Worm (Caenorhabditis elegans) whole organism, L1 larva: Measurements from ENCODE around the gene mam-3.

ENCODE experiments used
- C04F5.9 ChIP-seq: sonication (generic microtip); optimal IDR thresholded peaks from 2 replicates; lab custom pipeline; 2016; ENCODE audit warnings: missing genetic modification characterization, missing compliant biosample characterization
- C34B4.2 ChIP-seq: sonication (generic microtip); optimal IDR thresholded peaks from 2 replicates; lab custom pipeline; 2017; ENCODE audit warnings: mild to moderate bottlenecking, missing genetic modification characterization, missing compliant biosample characterization
- Y116A8C.19 ChIP-seq: sonication (generic microtip); optimal IDR thresholded peaks from 2 replicates; lab custom pipeline; 2016; ENCODE audit warnings: missing compliant biosample characterization, missing genetic modification characterization, borderline replicate concordance
- alr-1 ChIP-seq: fragments of 200-800 bp; sonication (Bioruptor generic); optimal IDR thresholded peaks from 2 replicates; lab custom pipeline; 2018; ENCODE audit warnings: borderline replicate concordance, mild to moderate bottlenecking, missing genetic modification characterization, missing compliant biosample characterization
- aly-2 ChIP-seq: fragments of 150-350 bp; optimal IDR thresholded peaks from 2 replicates; lab custom pipeline; 2014; ENCODE audit warnings: missing biosample characterization, missing genetic modification characterization
- ama-1 ChIP-seq: fragments of 150-350 bp; optimal IDR thresholded peaks from 2 replicates; lab custom pipeline; 2014
- blmp-1 ChIP-seq: fragments of 150-350 bp; optimal IDR thresholded peaks from 2 replicates; lab custom pipeline; 2014; ENCODE audit warnings: missing biosample characterization, missing genetic modification characterization
- ceh-63 ChIP-seq: fragments of 200-800 bp; sonication (Bioruptor generic); optimal IDR thresholded peaks from 2 replicates; lab custom pipeline; 2018; ENCODE audit warnings: mild to moderate bottlenecking, missing genetic modification characterization, missing compliant biosample characterization
- ceh-82 ChIP-seq, 3 experiments: fragments of 150-350 bp in 1 of 3; sonication (generic microtip) in 2 of 3; optimal IDR thresholded peaks; 2 replicates each; lab custom pipeline; 2014 to 2017; ENCODE audit warnings: missing biosample characterization in 3 of 3, missing genetic modification characterization in 3 of 3
- ces-1 ChIP-seq: fragments of 150-350 bp; optimal IDR thresholded peaks from 2 replicates; lab custom pipeline; 2014; ENCODE audit warnings: missing biosample characterization, missing genetic modification reagents, missing genetic modification characterization
- dpl-1 ChIP-seq, 3 experiments: fragments of 150-350 bp in 2 of 3; sonication (generic microtip) in 1 of 3; optimal IDR thresholded peaks; 2 replicates each; lab custom pipeline; 2014 to 2017; ENCODE audit warnings: missing biosample characterization in 3 of 3, missing genetic modification characterization in 3 of 3, missing genetic modification reagents in 3 of 3
- efl-1 ChIP-seq, 4 experiments: fragments of 150-350 bp; optimal IDR thresholded peaks in 3 of 4; peaks in 1 of 4; 1 replicate in 1 of 4; 2 replicates in 3 of 4; lab custom pipeline; 2014; ENCODE audit warnings: missing biosample characterization in 2 of 4, missing genetic modification characterization in 2 of 4, missing genetic modification reagents in 2 of 4
- egl-13 ChIP-seq: sonication (generic microtip); optimal IDR thresholded peaks from 2 replicates; lab custom pipeline; 2016; ENCODE audit warnings: missing genotype, missing genetic modification reagents, missing genetic modification characterization, missing compliant biosample characterization
- egl-27 ChIP-seq, 2 experiments: fragments of 150-350 bp in 1 of 2; sonication (generic microtip); optimal IDR thresholded peaks; 3 replicates each; lab custom pipeline; 2017 to 2018; ENCODE audit warnings: missing biosample characterization in 2 of 2, missing genetic modification characterization in 2 of 2, missing genetic modification reagents in 2 of 2
- ets-5 ChIP-seq: fragments of 200-800 bp; sonication (Bioruptor generic); IDR thresholded peaks from 2 replicates; pipeline ENCODE4 v1.3.6; 2022; ENCODE audit warnings: missing genetic modification characterization, missing compliant biosample characterization
- fkh-10 ChIP-seq: sonication (generic microtip); optimal IDR thresholded peaks from 2 replicates; lab custom pipeline; 2017; ENCODE audit warnings: missing biosample characterization, missing genetic modification reagents, missing genetic modification characterization
- fos-1 ChIP-seq: fragments of 150-350 bp; optimal IDR thresholded peaks from 2 replicates; lab custom pipeline; 2014; ENCODE audit warnings: missing biosample characterization, missing genetic modification characterization
- grh-1 ChIP-seq: fragments of 200-800 bp; sonication (Bioruptor generic); IDR thresholded peaks from 2 replicates; pipeline ENCODE4 v1.3.6; 2022; ENCODE audit warnings: missing genetic modification reagents, missing genetic modification characterization, missing compliant biosample characterization
- irx-1 ChIP-seq: sonication (generic microtip); optimal IDR thresholded peaks from 2 replicates; lab custom pipeline; 2016; ENCODE audit warnings: missing genetic modification characterization, missing compliant biosample characterization
- lin-13 ChIP-seq: fragments of 150-350 bp; optimal IDR thresholded peaks from 2 replicates; lab custom pipeline; 2014; ENCODE audit warnings: missing biosample characterization, missing genetic modification reagents, missing genetic modification characterization
- lin-15B ChIP-seq: fragments of 150-350 bp; sonication (generic microtip); optimal IDR thresholded peaks from 3 replicates; lab custom pipeline; 2014; ENCODE audit warnings: missing biosample characterization, missing genetic modification characterization
- lin-35 ChIP-seq, 2 experiments: fragments of 150-350 bp; optimal IDR thresholded peaks; 2 replicates each; lab custom pipeline; 2014; ENCODE audit warnings: missing biosample characterization in 2 of 2, missing genetic modification characterization in 2 of 2, missing genetic modification reagents in 2 of 2
- lir-3 ChIP-seq: sonication (generic microtip); optimal IDR thresholded peaks from 2 replicates; lab custom pipeline; 2016; ENCODE audit warnings: mild to moderate bottlenecking, missing genetic modification characterization, moderate library complexity, missing compliant biosample characterization; ENCODE audit not compliant: poor library complexity
- lsy-2 ChIP-seq, 2 experiments: fragments of 150-350 bp; optimal IDR thresholded peaks; 2 replicates each; lab custom pipeline; 2014; ENCODE audit warnings: missing biosample characterization in 2 of 2, missing genetic modification characterization in 2 of 2
- mdl-1 ChIP-seq, 2 experiments: fragments of 150-350 bp; optimal IDR thresholded peaks; 2 replicates each; lab custom pipeline; 2014 to 2017; ENCODE audit warnings: missing biosample characterization in 2 of 2, missing genetic modification characterization in 2 of 2, inconsistent platforms in 1 of 2
- mep-1 ChIP-seq: fragments of 150-350 bp; optimal IDR thresholded peaks from 2 replicates; lab custom pipeline; 2014; ENCODE audit warnings: missing biosample characterization, missing genetic modification characterization
- nhr-11 ChIP-seq: fragments of 150-350 bp; optimal IDR thresholded peaks from 2 replicates; lab custom pipeline; 2014; ENCODE audit warnings: missing biosample characterization, missing genetic modification characterization
- nhr-19 ChIP-seq: fragments of 200-800 bp; sonication (Bioruptor generic); conservative IDR thresholded peaks from 2 replicates; pipeline ENCODE4 v1.3.6; 2022; ENCODE audit warnings: missing genetic modification characterization, missing compliant biosample characterization
- nhr-20 ChIP-seq: sonication (generic microtip); optimal IDR thresholded peaks from 2 replicates; lab custom pipeline; 2016; ENCODE audit warnings: mild to moderate bottlenecking, missing genetic modification characterization, missing compliant biosample characterization
- nhr-47 ChIP-seq: sonication (generic microtip); optimal IDR thresholded peaks from 2 replicates; lab custom pipeline; 2016; ENCODE audit warnings: mild to moderate bottlenecking, missing genetic modification characterization, moderate library complexity, missing compliant biosample characterization
- nhr-84 ChIP-seq: sonication (generic microtip); optimal IDR thresholded peaks from 2 replicates; lab custom pipeline; 2017; ENCODE audit warnings: missing biosample characterization, missing genetic modification characterization
- nhr-85 ChIP-seq: sonication (generic microtip); peaks from one replicate; lab custom pipeline; 2016; ENCODE audit warnings: missing genetic modification characterization, inconsistent platforms, missing compliant biosample characterization
- pqm-1 ChIP-seq: sonication (generic microtip); optimal IDR thresholded peaks from 3 replicates; lab custom pipeline; 2017; ENCODE audit warnings: missing biosample characterization, missing genetic modification characterization
- rnt-1 ChIP-seq: sonication (generic microtip); optimal IDR thresholded peaks from 2 replicates; lab custom pipeline; 2016; ENCODE audit warnings: mild to moderate bottlenecking, missing genetic modification characterization, moderate library complexity, missing compliant biosample characterization
- skn-1 ChIP-seq: fragments of 150-350 bp; optimal IDR thresholded peaks from 2 replicates; lab custom pipeline; 2014; ENCODE audit warnings: missing biosample characterization, missing genetic modification characterization
- snpc-4 ChIP-seq: fragments of 150-350 bp; optimal IDR thresholded peaks from 2 replicates; lab custom pipeline; 2014; ENCODE audit warnings: missing biosample characterization, missing genetic modification characterization
- unc-30 ChIP-seq: sonication (generic microtip); optimal IDR thresholded peaks from 2 replicates; lab custom pipeline; 2017; ENCODE audit warnings: missing biosample characterization, missing genetic modification characterization
- unc-62 ChIP-seq: fragments of 150-350 bp; optimal IDR thresholded peaks from 2 replicates; lab custom pipeline; 2014; ENCODE audit warnings: missing biosample characterization, missing genetic modification reagents, missing genetic modification characterization
- unc-86 ChIP-seq: sonication (generic microtip); optimal IDR thresholded peaks from 2 replicates; lab custom pipeline; 2016; ENCODE audit warnings: missing genetic modification characterization, missing compliant biosample characterization
- unc-98 ChIP-seq: fragments of 200-800 bp; sonication (Bioruptor generic); IDR thresholded peaks from 2 replicates; pipeline ENCODE4 v1.3.6; 2022; ENCODE audit warnings: missing genetic modification characterization, missing compliant biosample characterization
- xbp-1 ChIP-seq: sonication (generic microtip); optimal IDR thresholded peaks from 2 replicates; lab custom pipeline; 2016; ENCODE audit warnings: missing genetic modification characterization, missing compliant biosample characterization
- zip-4 ChIP-seq: fragments of 200-800 bp; sonication (Bioruptor generic); optimal IDR thresholded peaks from 2 replicates; lab custom pipeline; 2018; ENCODE audit warnings: mild to moderate bottlenecking, missing genetic modification characterization, moderate library complexity, missing compliant biosample characterization

mam-3 gene

DNA sequence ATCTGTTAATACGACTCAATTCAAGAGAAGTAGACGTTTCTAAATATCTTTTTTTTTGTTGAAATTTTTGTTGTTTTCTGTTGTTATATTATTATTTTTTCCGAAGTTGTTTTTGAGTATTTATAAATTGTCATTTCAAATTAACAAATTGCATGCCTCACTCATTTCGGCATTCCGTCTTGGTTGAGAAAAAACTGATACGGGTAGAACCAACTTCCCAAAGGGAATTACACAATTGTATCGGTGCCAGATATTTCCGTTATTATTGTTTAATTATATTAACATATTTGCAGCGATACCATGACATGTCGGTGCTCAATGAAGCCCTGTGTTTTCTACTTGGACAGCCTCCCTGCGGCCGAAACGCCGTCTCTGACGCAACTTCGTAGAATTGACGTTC lies 15.9 kb downstream of the mam-3 start, which contains the start of gene K09B11.4:
K09B11.4 (plus strand) TSS at position 301 of the 400 bp plus-strand sequence.
- TF ChIP-seq lin-15B (tag; lab: Kevin White, UChicago) (no peak), C04F5.9 (tag; lab: Kevin White, UChicago) (no peak), grh-1 (GFP tag; lab: Robert Waterston, UW) (no peak), unc-86 (tag; lab: Kevin White, UChicago) (no peak), unc-30 (tag; lab: Kevin White, UChicago) (no peak), xbp-1 (tag; lab: Kevin White, UChicago) (no peak), ces-1 (GFP tag; lab: Kevin White, UChicago) (no peak), ets-5 (GFP tag; lab: Robert Waterston, UW) (no peak), C34B4.2 (no peak), alr-1 (tag; lab: Kevin White, UChicago) (no peak), efl-1 (optimal IDR thresholded peaks at IDR 0.05; lab: Kevin White, UChicago) (no peak), efl-1 (GFP tag; optimal IDR thresholded peaks at IDR 0.05 in 1 of 2; lab: Kevin White, UChicago) (no peak), unc-98 (GFP tag; lab: Robert Waterston, UW) (no peak), skn-1 (tag; lab: Kevin White, UChicago) (no peak), zip-4 (no peak), nhr-20 (tag; lab: Kevin White, UChicago) (no peak), nhr-19 (GFP tag; lab: Robert Waterston, UW) (no peak), lir-3 (tag; lab: Kevin White, UChicago) (no peak), mdl-1 (tag; optimal IDR thresholded peaks at IDR 0.05; lab: Kevin White, UChicago) (no peak), lsy-2 (tag; optimal IDR thresholded peaks at IDR 0.05; lab: Kevin White, UChicago) (no peak)

DNA sequence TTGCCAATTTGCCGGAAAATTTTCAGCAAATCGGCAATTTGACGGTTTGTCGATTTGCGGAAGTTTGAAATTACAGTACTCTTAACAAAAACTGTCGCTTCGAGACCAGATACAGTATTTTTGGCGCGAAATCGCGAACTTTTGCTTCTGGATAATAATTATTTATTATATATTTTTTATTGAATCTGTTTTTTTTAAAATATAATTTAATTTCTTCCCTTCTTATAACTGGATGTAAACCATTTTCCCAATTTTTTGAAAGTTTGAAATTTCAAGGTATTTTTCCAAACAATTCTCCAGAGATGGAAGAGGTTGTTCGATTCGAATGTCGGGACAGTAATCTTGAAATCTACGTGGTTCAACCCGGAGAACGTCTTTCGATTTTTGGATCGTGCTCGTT lies 23.0 kb downstream of the mam-3 start, which contains the start of gene nol-9:
nol-9 (plus strand) TSS at position 301 of the 400 bp plus-strand sequence.
- no peak for TF ChIP-seq grh-1 (GFP tag; lab: Robert Waterston, UW)

DNA sequence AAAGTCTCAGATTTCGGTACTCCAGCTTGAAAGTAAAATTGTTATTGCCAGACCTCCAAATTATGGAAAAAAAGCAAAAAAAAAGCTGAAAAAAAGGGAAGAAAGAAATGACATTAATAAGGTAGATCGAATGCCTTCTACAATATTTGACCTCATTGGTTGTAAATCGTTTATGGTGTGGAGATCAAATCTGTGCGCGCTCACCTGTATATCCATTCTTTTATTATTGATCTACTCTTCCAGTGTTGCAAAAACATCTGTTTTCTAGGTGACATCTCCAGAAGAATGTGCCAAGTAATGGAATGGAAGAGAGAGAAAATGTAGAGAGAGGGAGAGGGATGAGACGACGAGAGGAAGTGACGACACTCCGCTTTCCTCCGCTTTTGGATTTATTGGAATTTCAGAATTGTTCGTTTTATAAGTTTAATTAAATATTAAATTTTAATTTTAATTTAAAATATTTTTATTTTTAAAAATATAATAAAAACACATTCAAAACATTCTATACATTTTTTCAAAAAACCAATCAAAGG lies 29.4 kb downstream of the mam-3 start, which contains the start of the genes pik-1 and aptf-2:
pik-1 (plus strand) TSS at position 303 of the 533 bp plus-strand sequence.
aptf-2 (minus strand) TSS at position 313 of the 533 bp plus-strand sequence.
- TF ChIP-seq C04F5.9 (tag; lab: Kevin White, UChicago) = no peak
- TF ChIP-seq aly-2 (tag; lab: Kevin White, UChicago) = no peak
- no peak for TF ChIP-seq nhr-85
- TF ChIP-seq nhr-84 (tag; lab: Kevin White, UChicago) = no peak
- TF ChIP-seq efl-1 (optimal IDR thresholded peaks at IDR 0.05; lab: Kevin White, UChicago) = no peak
- TF ChIP-seq efl-1 (GFP tag; optimal IDR thresholded peaks at IDR 0.05 in 1 of 2; lab: Kevin White, UChicago) = peak in 1 of 2 experiments; percentile 5
- no peak for TF ChIP-seq unc-62 (GFP tag; lab: Kevin White, UChicago)
- TF ChIP-seq fkh-10 = no peak
- TF ChIP-seq ceh-63 (GFP tag; lab: Kevin White, UChicago) = no peak
- TF ChIP-seq lsy-2 (tag; optimal IDR thresholded peaks at IDR 0.05; lab: Kevin White, UChicago) = peak in 1 of 2 experiments; percentile 26
- no peak for TF ChIP-seq egl-27 (tag; optimal IDR thresholded peaks at IDR 0.05; lab: Kevin White, UChicago)
- peak; percentile 32 for TF ChIP-seq mep-1
- no peak for TF ChIP-seq ama-1 (lab: Kevin White, UChicago)
- TF ChIP-seq ces-1 (GFP tag; lab: Kevin White, UChicago) = no peak
- TF ChIP-seq ets-5 (GFP tag; lab: Robert Waterston, UW) = no peak
- no peak for TF ChIP-seq rnt-1 (tag; lab: Kevin White, UChicago)
- no peak for TF ChIP-seq ceh-82 (tag; optimal IDR thresholded peaks at IDR 0.05; lab: Kevin White, UChicago)
- TF ChIP-seq snpc-4 = no peak
- TF ChIP-seq pqm-1 (tag; lab: Kevin White, UChicago) = no peak
- TF ChIP-seq fos-1 (tag; lab: Kevin White, UChicago) = no peak
- no peak for TF ChIP-seq nhr-20 (tag; lab: Kevin White, UChicago)
- no peak for TF ChIP-seq egl-13 (tag; lab: Kevin White, UChicago)
- TF ChIP-seq nhr-47 (tag; lab: Kevin White, UChicago) = no peak
- TF ChIP-seq dpl-1 (GFP tag; optimal IDR thresholded peaks at IDR 0.05; lab: Kevin White, UChicago) = peak in 1 of 3 experiments; percentile 31
- no peak for TF ChIP-seq lin-13
- TF ChIP-seq blmp-1 (tag; lab: Kevin White, UChicago) = peak; percentile 27
- TF ChIP-seq lin-35 (GFP tag; optimal IDR thresholded peaks at IDR 0.05; lab: Kevin White, UChicago) = peak in 1 of 2 experiments; percentile 24
- TF ChIP-seq irx-1 (tag; lab: Kevin White, UChicago) = no peak
- TF ChIP-seq nhr-11 (tag; lab: Kevin White, UChicago) = no peak
- no peak for TF ChIP-seq Y116A8C.19
- TF ChIP-seq nhr-19 (GFP tag; lab: Robert Waterston, UW) = no peak
